Worm (Caenorhabditis elegans): Measurements from ENCODE around the gene srd-5.

The srd-5 gene

DNA sequence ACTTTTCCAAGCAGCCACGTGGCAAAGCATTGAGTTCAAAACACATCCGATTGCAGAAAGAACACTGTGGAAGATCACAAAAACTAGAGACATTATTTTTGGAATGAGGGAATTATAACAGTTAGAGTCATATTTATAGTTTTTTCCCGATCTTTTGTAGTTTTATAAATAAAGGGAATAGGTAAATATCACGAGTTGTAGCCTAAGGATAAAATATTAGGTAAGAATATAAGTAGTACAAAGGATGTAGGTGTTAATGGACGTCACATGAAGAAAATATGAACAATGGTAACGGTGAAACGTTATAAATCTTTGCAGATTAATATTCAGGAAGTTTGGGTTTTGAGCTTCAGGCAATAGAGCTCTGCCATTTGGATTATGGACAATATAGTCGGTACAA lies at the start of gene srd-5:
TSS of gene srd-5 (minus strand) at position 101 of the 400 bp plus-strand sequence.
- no peak for TF ChIP-seq unc-62 (GFP tag; optimal IDR thresholded peaks at IDR 0.05)

DNA sequence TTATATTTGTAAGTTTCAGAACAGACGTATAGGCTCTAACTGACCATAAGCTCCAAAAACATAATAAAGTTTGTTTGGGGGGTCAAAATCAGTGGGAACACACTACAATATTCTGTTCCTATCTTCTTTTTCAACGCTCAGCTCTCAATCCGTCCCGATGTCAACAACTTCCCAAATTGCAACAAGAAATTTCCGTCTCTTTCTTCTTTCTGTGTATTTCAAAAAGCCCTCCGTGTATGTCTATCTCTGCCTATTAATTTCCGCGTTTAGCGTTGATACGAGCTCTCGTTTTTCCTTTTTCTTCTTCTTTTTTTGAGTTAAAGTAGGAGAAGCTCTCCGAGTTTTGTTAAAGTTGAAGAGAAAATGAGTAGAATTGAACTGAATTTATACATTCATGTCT lies 49.3 kb upstream of the srd-5 start:
- TF ChIP-seq unc-62 (GFP tag; optimal IDR thresholded peaks at IDR 0.05), result no peak

DNA sequence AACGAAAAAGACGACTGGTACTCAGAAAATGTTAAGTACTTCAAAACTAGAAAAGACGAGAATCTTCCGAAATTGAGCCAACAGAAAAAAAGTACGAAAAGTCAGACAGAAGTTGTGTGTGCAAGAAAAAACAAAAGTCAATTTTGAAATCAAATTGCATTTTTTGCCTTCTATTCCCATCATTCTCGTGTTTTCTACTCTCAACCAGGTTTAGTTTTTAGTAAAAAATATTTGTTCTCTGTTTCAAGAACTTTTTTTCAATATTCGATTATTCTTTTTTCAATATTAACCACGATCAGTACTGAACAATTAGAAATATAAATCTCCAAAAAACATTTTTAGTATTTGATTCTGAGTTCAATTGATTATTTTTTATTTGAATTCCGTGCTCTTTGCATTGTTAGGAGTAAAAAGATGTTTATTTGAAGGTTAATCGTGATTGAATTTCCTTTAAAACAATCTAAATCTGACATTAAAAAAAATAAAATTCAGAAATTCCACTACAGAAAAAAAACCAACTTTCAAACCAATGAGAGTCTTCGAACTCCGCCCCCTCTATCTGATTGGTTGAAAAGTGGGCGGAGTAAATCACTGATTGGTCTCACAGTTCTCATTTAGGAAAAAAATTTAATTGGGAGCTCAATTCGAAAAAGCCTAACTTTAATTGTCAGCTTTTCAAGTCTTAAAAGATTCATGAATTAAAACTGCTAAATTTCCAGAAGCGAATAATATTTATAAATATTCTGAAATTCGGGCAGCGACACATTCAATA lies 41.2 kb upstream of the srd-5 start:
- no peak for TF ChIP-seq unc-62 (GFP tag; optimal IDR thresholded peaks at IDR 0.05)

DNA sequence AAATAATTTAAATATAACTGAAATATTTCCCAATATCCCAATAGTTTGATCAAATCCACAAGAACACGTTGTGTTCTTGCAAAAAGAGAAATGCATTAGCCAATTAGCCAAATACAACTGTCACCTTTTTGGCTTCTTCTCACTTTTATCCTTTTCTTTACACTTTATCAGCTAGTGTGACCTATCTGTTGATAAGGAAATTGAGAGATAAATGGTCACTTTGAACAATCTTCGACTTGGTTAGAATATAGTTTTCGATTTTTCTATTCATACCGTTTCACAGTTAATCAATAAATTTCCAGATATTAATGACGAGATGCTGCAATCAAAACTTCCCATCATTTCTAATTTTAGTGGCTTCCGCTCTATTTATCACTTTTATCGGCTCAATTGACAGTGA lies 34.5 kb upstream of the srd-5 start, which contains the start of gene C55C3.1:
TSS of gene C55C3.1 (plus strand) at position 301 of the 400 bp plus-strand sequence.
- TF ChIP-seq unc-62 (GFP tag; optimal IDR thresholded peaks at IDR 0.05), result no peak

DNA sequence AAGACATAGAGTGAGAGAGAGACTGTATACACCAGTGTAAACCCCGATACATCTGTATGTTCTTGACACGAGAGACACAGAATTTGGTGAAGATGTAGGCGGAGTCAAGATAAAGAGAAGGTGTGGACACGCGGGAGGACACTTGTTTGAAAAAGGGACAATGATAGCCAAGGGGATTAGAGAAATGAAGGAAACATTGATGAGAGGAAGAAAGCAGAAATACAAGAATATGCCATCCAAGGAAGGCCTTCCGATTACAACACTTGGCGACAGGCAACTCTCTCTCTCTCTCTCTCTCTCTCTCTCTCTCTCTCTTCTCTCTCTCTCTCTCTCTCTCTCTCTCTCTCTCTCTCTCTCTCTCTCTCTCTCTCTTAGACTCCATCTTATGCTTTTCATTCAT lies 32.3 kb upstream of the srd-5 start:
- TF ChIP-seq unc-62 (GFP tag; optimal IDR thresholded peaks at IDR 0.05), result no peak

DNA sequence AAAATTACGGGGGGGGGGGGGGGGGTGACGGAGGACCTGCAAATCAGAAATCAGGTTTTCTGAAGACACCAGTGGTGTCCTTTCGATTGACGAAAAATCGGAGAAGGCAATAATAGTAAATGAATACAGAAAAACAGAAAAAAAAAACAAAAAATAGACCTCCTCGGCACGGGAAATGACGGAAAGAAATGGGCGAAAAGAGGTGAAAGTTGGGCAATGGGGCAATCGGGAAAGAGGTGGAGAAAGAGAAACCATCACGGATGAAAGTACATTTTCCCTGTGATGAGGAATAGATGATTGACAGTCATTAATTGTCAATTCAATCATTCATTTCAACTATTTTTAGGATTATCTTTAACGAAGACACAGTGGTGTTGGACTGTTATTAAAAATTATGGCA lies 29.6 kb upstream of the srd-5 start:
- no peak for TF ChIP-seq unc-62 (GFP tag; optimal IDR thresholded peaks at IDR 0.05)

DNA sequence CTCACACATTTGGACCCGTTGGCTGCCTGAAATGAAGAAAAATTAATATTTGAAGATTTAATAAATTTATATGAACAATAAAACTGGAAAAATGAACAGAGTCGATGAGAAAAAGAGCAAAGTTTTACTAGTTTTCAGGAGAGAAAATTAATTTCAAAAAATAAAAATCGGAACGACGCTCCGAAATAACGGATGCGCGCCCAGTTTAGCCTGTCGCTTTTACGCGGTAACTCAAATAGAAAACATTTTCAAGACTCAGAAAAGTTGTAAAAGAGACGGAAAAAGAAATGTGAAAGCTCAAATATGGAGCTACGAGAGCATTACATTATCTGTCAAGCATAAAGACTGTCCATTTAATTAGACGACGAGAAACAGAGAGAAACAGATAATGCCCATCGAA lies 29.1 kb upstream of the srd-5 start, which contains the start of the genes C55C3.73 and perm-5:
TSS of gene C55C3.73 (minus strand) at position 9 of the 400 bp plus-strand sequence.
TSS of gene perm-5 (minus strand) at position 26 of the 400 bp plus-strand sequence.
- TF ChIP-seq unc-62 (GFP tag; optimal IDR thresholded peaks at IDR 0.05), result no peak

DNA sequence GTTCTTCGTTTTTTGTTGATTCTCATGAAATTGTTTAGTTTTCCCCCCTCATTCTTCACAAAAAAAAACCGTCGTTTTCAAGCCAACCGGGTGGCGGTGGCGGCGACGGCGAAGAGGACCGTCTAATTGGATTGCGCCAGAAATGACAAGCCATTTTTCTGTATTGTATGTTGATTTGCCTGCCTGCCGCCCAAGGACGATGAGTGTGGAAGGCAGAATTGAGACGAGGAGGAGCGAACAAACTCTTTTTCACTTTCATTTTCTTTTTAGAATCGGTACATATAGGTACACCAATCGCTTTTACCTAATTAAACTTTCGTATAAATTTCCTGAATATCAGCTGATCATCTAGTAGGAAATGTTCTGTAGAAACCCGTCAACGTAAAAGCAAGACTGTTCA lies 27.3 kb upstream of the srd-5 start:
- TF ChIP-seq unc-62 (GFP tag; optimal IDR thresholded peaks at IDR 0.05), result no peak

DNA sequence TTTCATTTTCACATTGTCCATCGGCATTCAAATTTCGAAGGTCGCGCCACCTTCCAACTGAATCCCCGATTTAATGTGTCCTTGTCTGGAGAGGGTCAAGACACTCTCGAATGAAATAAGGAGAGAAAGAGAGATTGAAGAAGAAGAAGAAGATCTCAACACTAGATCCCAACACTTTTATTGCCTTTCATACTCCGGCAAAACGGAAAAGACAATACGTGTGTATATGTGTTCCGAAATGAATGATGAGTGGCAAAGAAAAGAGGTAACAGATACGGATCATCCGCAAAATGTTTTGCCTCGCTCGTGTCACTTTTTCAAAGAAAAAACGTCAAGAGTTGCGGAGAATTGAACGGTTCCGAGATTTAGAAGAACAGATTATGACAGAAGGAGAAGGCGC lies 26.0 kb upstream of the srd-5 start:
- no peak for TF ChIP-seq unc-62 (GFP tag; optimal IDR thresholded peaks at IDR 0.05)

DNA sequence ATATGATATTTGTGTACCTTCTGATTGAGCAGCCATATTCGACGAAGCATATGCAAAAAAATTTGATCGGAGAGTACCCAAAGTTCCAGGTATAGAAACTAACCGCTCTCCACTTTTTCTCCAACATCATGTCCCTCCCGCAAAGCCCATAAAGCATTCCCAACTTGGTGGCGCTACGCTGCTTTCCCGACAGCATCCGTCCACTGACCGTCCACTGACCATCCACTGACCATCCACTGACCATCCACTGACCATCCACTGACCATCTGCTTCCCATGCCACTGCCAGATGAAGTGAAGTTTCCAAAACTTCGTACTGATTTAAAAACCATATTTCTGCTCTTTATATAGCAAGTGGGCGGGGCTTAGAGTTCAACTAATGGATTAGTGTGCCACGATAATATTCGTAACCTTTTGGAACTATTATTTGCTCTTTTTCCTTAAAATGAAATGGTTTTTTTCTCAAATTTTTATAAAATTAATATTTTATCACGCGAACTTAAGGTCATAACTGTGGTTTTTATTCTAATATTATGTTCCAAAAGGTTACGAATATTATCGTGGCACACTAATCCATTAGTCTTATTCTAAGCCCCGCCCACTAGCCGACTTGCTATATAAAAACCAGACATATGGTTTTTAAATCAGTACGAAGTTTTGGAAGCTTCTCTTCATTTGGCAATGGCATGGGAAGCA lies 16.2 kb upstream of the srd-5 start, which contains the start of gene C55C3.8:
TSS of gene C55C3.8 (plus strand) at position 645 of the 695 bp plus-strand sequence.
- no peak for TF ChIP-seq unc-62 (GFP tag; optimal IDR thresholded peaks at IDR 0.05)

DNA sequence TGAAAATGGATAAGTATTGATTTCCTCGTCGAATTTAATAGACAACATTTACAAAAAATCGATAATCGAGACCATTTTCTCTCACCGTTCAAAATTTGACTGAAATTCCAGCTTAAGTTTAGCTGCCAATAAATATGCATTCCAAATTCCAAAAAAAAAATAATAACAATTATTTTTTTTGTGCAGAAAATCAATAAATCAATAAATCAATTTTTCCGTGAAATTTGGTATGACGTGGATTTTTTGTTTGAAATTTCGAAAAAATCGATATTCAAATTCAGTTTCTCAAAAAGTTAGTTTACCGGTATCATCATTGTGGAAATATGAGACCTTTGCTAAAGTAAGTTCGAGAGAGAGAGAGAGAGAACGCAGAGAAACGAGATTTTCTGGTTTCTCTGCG lies 10.7 kb upstream of the srd-5 start, which contains the start of gene C55C3.3:
TSS of gene C55C3.3 (plus strand) at position 274 of the 400 bp plus-strand sequence.
- no peak for TF ChIP-seq unc-62 (GFP tag; optimal IDR thresholded peaks at IDR 0.05)

DNA sequence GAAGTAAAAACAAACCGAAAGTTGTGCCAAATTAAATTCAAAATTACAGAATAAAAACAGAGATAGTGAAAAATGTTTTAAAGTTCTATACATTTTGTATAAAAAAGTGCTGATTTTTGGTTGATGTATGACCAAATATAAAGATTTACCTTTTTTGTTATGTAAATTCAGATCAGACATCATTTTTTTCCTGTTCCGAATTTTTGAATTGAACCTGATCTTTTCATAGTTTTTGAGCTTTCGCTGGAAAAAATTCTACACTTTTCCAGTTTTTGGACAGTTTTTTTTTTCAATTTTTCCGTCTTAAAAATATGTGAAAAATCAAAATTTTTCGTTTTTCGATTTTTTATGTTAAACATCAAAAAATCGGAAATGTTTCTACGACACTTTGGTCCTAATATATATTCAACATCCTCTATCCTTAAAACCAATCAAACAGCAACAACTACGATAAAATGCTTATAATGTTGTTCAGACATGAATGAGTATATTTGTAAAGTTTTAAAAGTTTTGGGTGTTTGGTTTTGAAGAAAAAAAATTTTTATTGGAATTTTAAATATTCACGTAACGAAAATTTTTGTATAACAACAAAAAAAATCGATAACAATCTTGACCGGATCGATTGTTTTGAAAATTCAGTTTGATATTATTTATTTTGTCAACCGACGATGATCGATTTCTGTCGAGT lies 8.4 kb upstream of the srd-5 start, which contains the start of the genes C55C3.7 and C55C3.6:
TSS of gene C55C3.7 (minus strand) at position 101 of the 688 bp plus-strand sequence.
TSS of gene C55C3.6 (plus strand) at position 638 of the 688 bp plus-strand sequence.
- TF ChIP-seq unc-62 (GFP tag; optimal IDR thresholded peaks at IDR 0.05), result no peak

DNA sequence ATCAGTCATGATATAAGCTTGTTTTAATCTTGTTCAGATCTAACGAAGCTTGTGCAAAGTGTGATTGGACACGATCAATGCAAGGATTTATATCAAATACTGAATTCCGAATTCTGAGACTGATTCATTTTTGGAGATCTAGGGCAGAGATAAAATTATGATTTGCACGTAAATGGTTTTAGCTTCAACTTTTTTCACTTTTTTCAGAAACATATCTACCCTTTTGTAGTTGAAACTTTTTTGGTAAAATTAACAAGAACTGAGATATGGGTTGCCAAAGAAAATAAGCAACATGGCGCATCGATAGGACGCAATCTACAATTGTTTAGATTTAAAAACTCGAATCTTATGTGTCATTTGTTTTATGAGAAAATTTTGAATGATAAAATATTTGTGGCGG lies 3.7 kb upstream of the srd-5 start, which contains the start of gene C55C3.4:
TSS of gene C55C3.4 (minus strand) at position 101 of the 400 bp plus-strand sequence.
- TF ChIP-seq unc-62 (GFP tag; optimal IDR thresholded peaks at IDR 0.05), result no peak

DNA sequence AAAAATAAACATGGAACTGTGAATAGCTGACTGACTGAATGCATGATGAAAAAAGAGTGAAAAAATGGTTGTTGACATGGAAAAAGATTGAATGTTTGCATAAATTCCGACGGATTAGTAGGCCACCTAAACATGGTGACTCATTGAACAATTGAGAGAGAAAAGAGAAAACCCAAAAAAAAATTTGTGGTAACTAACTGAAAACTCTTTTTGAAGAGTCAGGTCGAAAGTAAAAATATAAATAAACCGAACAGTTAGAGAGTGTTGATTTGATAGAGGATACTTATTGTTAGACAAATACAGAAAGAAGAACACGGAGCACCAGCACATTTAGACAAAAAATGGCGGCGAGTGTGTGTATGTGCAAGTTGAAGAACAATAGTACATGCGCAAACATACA lies 3.0 kb downstream of the srd-5 start:
- no peak for TF ChIP-seq unc-62 (GFP tag; optimal IDR thresholded peaks at IDR 0.05)

DNA sequence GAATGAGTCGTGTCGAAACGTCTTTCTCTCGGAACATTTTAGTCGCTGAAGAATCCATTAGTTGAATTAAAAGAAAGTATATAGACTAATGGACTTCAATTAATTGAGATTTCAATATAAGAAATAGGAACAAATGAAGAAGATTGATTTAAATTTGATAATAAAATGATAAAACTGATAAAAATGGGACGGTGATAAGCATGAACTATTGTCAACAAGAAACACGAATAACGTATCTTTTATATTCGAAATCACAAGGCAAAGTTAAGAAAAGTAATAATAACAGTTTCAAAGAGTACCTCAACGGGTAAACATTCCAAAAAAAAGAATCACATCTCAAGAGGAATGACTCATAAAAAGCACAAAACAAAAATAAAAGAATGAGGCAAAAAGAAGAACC lies 4.9 kb downstream of the srd-5 start, which contains the start of gene T19E7.6:
TSS of gene T19E7.6 (minus strand) at position 45 of the 400 bp plus-strand sequence.
- TF ChIP-seq unc-62 (GFP tag; optimal IDR thresholded peaks at IDR 0.05), result no peak

DNA sequence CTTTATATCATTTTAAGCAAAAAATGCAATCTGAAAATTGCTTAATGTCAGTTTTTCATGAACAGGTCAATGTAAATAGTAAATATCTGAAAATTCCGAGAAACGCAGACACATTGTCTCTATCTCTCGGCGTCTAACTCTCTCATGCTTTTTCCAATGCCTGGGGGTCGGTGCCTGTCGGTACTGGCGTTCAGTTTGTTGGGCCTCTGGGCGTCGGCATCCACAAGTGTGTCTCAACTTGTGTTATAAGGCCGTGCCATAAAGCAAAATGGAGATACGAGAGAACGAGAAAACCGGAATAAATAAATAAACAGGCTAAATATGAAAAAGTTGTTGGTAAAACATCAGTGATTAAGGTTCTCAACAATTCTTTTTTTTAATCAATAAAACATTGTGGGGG lies 7.1 kb downstream of the srd-5 start:
- TF ChIP-seq unc-62 (GFP tag; optimal IDR thresholded peaks at IDR 0.05), result no peak

Measured in whole organism, dauer.